Fruit fly (Drosophila melanogaster) whole organism, prepupa: Measurements from ENCODE around the gene Past1.
A peak's percentile ranks its signal among the peaks of the same experiment; 100 is the strongest.

ENCODE experiments used
- Eip75B ChIP-seq: fragments of 200-800 bp; sonication (Bioruptor generic); optimal IDR thresholded peaks from 3 replicates; lab custom pipeline; 2016; ENCODE audit warnings: missing biosample characterization, missing genetic modification characterization
- Hr38 ChIP-seq: sonication (Bioruptor generic); optimal IDR thresholded peaks from 2 replicates; lab custom pipeline; 2016; ENCODE audit warnings: missing biosample characterization, missing genetic modification characterization
- eg ChIP-seq: fragments of 200-800 bp; sonication (Bioruptor generic); IDR thresholded peaks from 3 replicates; pipeline ENCODE4 v1.3.6; 2022; ENCODE audit warnings: missing biosample characterization, missing genetic modification characterization
- net ChIP-seq: fragments of 200-800 bp; sonication (Bioruptor generic); optimal IDR thresholded peaks from 3 replicates; lab custom pipeline; 2016; ENCODE audit warnings: missing biosample characterization, missing genetic modification characterization

DNA sequence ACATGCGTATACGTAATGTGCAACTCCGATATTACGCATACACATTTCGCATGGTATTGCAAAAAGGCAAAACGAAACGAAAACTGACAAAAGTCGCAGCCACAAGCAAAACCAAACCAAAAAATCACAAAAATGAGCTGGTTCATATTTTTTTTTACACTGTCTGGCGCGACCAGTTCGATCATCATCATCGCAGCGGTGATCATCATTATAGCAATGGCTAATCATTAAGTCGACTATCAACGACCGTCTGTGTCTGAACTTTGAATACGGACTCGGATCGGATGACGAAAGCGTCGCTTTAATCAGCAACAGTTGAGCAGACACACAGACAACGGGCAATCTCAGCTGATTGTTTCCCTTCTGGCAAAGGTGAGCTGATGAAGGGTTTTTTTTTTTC, 19.8 kb downstream of the Past1 start:
- TF ChIP-seq eg (GFP tag; lab: Robert Waterston, UW) (peak; percentile 38; the same call in 2 of the 3 replicates), Hr38 (no peak), net (GFP tag; lab: Kevin White, UChicago) (peak; percentile 53), Eip75B (GFP tag; lab: Kevin White, UChicago) (no peak)
